Worm (Caenorhabditis elegans): ENCODE measurements around the gene F10G7.5.

ce11 chrII:4737348-4737747 lies 44.1 kb downstream of the F10G7.5 start, which contains the start of gene ctsa-1.1:
- TF ChIP-seq ama-1 (optimal IDR thresholded peaks at IDR 0.05), result no peak
- no peak for TF ChIP-seq lir-3 (tag; optimal IDR thresholded peaks at IDR 0.05; ENCODE audit: poor library complexity)
- TF ChIP-seq mep-1 (tag; optimal IDR thresholded peaks at IDR 0.05), result no peak
- no peak for TF ChIP-seq lsy-2 (tag; optimal IDR thresholded peaks at IDR 0.05)
- no peak for TF ChIP-seq C04F5.9 (tag; optimal IDR thresholded peaks at IDR 0.05)
- no peak for TF ChIP-seq jun-1 (tag; optimal IDR thresholded peaks at IDR 0.05)
- TF ChIP-seq snpc-4 (tag; optimal IDR thresholded peaks at IDR 0.05), result no peak
- no peak for TF ChIP-seq C16A3.4 (tag; optimal IDR thresholded peaks at IDR 0.05)
- TF ChIP-seq sox-4 (tag; optimal IDR thresholded peaks at IDR 0.05), result no peak
- TF ChIP-seq elt-2 (tag; optimal IDR thresholded peaks at IDR 0.05), result no peak
- TF ChIP-seq nhr-76 (tag; optimal IDR thresholded peaks at IDR 0.05), result no peak
- no peak for TF ChIP-seq elt-3 (tag; optimal IDR thresholded peaks at IDR 0.05)
- no peak for TF ChIP-seq nhr-11 (tag; optimal IDR thresholded peaks at IDR 0.05)
- TF ChIP-seq alr-1 (tag; optimal IDR thresholded peaks at IDR 0.05; ENCODE audit: borderline replicate concordance), result no peak

Measured in whole organism, L1 larva.